Worm (Caenorhabditis elegans): ENCODE data around the gene nas-33.

Gene nas-33

ce11 chrX:6419113-6419512, 35.9 kb downstream of the nas-33 start:
- peak; percentile 48 for TF ChIP-seq lin-14 (GFP tag; optimal IDR thresholded peaks at IDR 0.05)
- TF ChIP-seq dsc-1 (tag; optimal IDR thresholded peaks at IDR 0.05): peak; percentile 35
- TF ChIP-seq hlh-4 (tag; optimal IDR thresholded peaks at IDR 0.05): no peak
- TF ChIP-seq nhr-28 (tag; optimal IDR thresholded peaks at IDR 0.05): no peak
- peak; percentile 64 for TF ChIP-seq fkh-10 (GFP tag; optimal IDR thresholded peaks at IDR 0.05)
- TF ChIP-seq grh-1 (GFP tag; IDR thresholded peaks at IDR 0.05): no peak
- no peak for TF ChIP-seq pqm-1 (tag; optimal IDR thresholded peaks at IDR 0.05)

ce11 chrX:6416357-6417087, 38.5 kb downstream of the nas-33 start, which contains the start of gene T22E5.6:
TSS of gene T22E5.6 (minus strand) at chrX:6416407.
- TF ChIP-seq snu-23 (GFP tag; optimal IDR thresholded peaks at IDR 0.05) (peak; percentile 37), lsy-2 (tag; optimal IDR thresholded peaks at IDR 0.05) (peak in 1 of 2 experiments; percentile 10), hpl-2 (GFP tag; optimal IDR thresholded peaks at IDR 0.05) (no peak), nhr-85 (tag) (peak; percentile 83), grh-1 (GFP tag; IDR thresholded peaks at IDR 0.05) (no peak), unc-30 (tag; optimal IDR thresholded peaks at IDR 0.05) (no peak), mef-2 (tag; optimal IDR thresholded peaks at IDR 0.05) (no peak), ztf-11 (tag; optimal IDR thresholded peaks at IDR 0.05) (no peak), blmp-1 (tag; optimal IDR thresholded peaks at IDR 0.05) (peak; percentile 74), lin-14 (GFP tag; optimal IDR thresholded peaks at IDR 0.05) (peak; percentile 65), elt-3 (tag; optimal IDR thresholded peaks at IDR 0.05) (peak in 2 of 6 experiments; percentile 20 to 37), mep-1 (tag; optimal IDR thresholded peaks at IDR 0.05) (peak; percentile 40)

ce11 chrX:6413583-6413982, 41.5 kb downstream of the nas-33 start:
- no peak for TF ChIP-seq tlp-1 (tag; optimal IDR thresholded peaks at IDR 0.05)
- TF ChIP-seq lin-14 (GFP tag; optimal IDR thresholded peaks at IDR 0.05): peak; percentile 34
- TF ChIP-seq efl-1 (optimal IDR thresholded peaks at IDR 0.05): no peak
- peak in 1 of 2 experiments; percentile 1 for TF ChIP-seq efl-1 (GFP tag; optimal IDR thresholded peaks at IDR 0.05 in 1 of 2)

ce11 chrX:6412575-6412974, 42.5 kb downstream of the nas-33 start, which contains the start of gene T22E5.1:
TSS of gene T22E5.1 (plus strand) at chrX:6412875.
- TF ChIP-seq ceh-63 (GFP tag; optimal IDR thresholded peaks at IDR 0.05) (no peak), blmp-1 (tag; optimal IDR thresholded peaks at IDR 0.05) (no peak), lin-35 (GFP tag; optimal IDR thresholded peaks at IDR 0.05) (no peak), fkh-10 (GFP tag; optimal IDR thresholded peaks at IDR 0.05) (no peak), zag-1 (tag; optimal IDR thresholded peaks at IDR 0.05) (no peak), rnt-1 (tag; optimal IDR thresholded peaks at IDR 0.05) (no peak), ceh-88 (GFP tag; IDR thresholded peaks at IDR 0.05) (no peak), mef-2 (tag; optimal IDR thresholded peaks at IDR 0.05) (no peak), ceh-8 (GFP tag; optimal IDR thresholded peaks at IDR 0.05) (no peak), alr-1 (tag; optimal IDR thresholded peaks at IDR 0.05; ENCODE audit: borderline replicate concordance) (no peak), C34B4.2 (tag; optimal IDR thresholded peaks at IDR 0.05) (no peak), lsy-2 (tag; optimal IDR thresholded peaks at IDR 0.05) (no peak), elt-3 (tag; optimal IDR thresholded peaks at IDR 0.05) (no peak), nhr-12 (tag; optimal IDR thresholded peaks at IDR 0.05) (no peak), nhr-237 (tag; optimal IDR thresholded peaks at IDR 0.05) (no peak)

- TF ChIP-seq snu-23 (GFP tag; optimal IDR thresholded peaks at IDR 0.05) (peak; percentile 61), nhr-84 (tag; optimal IDR thresholded peaks at IDR 0.05) (no peak), lir-3 (tag; optimal IDR thresholded peaks at IDR 0.05; ENCODE audit: poor library complexity) (peak; percentile 17), unc-86 (tag; optimal IDR thresholded peaks at IDR 0.05) (no peak), nhr-12 (tag; optimal IDR thresholded peaks at IDR 0.05) (no peak), ceh-90 (tag; optimal IDR thresholded peaks at IDR 0.05) (no peak), ces-1 (GFP tag; optimal IDR thresholded peaks at IDR 0.05) (no peak), isw-1 (GFP tag; IDR thresholded peaks at IDR 0.05) (no peak), hlh-17 (GFP tag; optimal IDR thresholded peaks at IDR 0.05; ENCODE audit: borderline replicate concordance) (no peak), irx-1 (tag; optimal IDR thresholded peaks at IDR 0.05) (peak; percentile 7), hpl-2 (GFP tag; optimal IDR thresholded peaks at IDR 0.05) (no peak), dpl-1 (GFP tag; optimal IDR thresholded peaks at IDR 0.05) (no peak), swsn-7 (tag; optimal IDR thresholded peaks at IDR 0.05) (peak; percentile 24), dsc-1 (tag; optimal IDR thresholded peaks at IDR 0.05) (peak; percentile 88), Y116A8C.19 (tag; optimal IDR thresholded peaks at IDR 0.05; ENCODE audit: borderline replicate concordance) (no peak), ztf-11 (tag; optimal IDR thresholded peaks at IDR 0.05) (no peak), mef-2 (tag; optimal IDR thresholded peaks at IDR 0.05) (no peak), tlp-1 (tag; optimal IDR thresholded peaks at IDR 0.05) (no peak), ama-1 (optimal IDR thresholded peaks at IDR 0.05) (no peak), nhr-71 (tag; optimal IDR thresholded peaks at IDR 0.05) (peak; percentile 89)
Observed at ce11 chrX:6410177-6410765, 44.8 kb downstream of the nas-33 start, which contains the start of gene mup-2. TSS of gene mup-2 (minus strand) at chrX:6410227.
